Fruit fly (Drosophila melanogaster) whole organism, embryonic: ENCODE measurements around the gene Sur-8.

Source experiments
- CG12942 ChIP-seq: fragments of 200-800 bp; sonication (Bioruptor generic); optimal IDR thresholded peaks from 3 replicates; lab custom pipeline; 2016; ENCODE audit warnings: missing biosample characterization, missing genetic modification characterization
- CG14710 ChIP-seq: fragments of 200-800 bp; sonication (Bioruptor generic); optimal IDR thresholded peaks from 3 replicates; lab custom pipeline; 2019; ENCODE audit warnings: missing biosample characterization, mild to moderate bottlenecking, missing genetic modification characterization, moderate library complexity
- CG15479 ChIP-seq: fragments of 200-800 bp; sonication (Bioruptor generic); optimal IDR thresholded peaks from 3 replicates; lab custom pipeline; 2019; ENCODE audit warnings: missing biosample characterization, mild to moderate bottlenecking, missing genetic modification characterization, moderate library complexity
- CG8924 ChIP-seq: fragments of 200-800 bp; optimal IDR thresholded peaks from 3 replicates; lab custom pipeline; 2019; ENCODE audit warnings: missing biosample characterization, mild to moderate bottlenecking, missing genetic modification characterization, moderate library complexity
- Dip3 ChIP-seq: fragments of 200-800 bp; sonication (Bioruptor generic); optimal IDR thresholded peaks from 3 replicates; lab custom pipeline; 2016; ENCODE audit warnings: missing biosample characterization, missing genetic modification characterization
- ato ChIP-seq: fragments of 200-800 bp; sonication (Bioruptor generic); IDR thresholded peaks from 2 replicates; pipeline ENCODE4 v1.3.6; 2022; ENCODE audit warnings: missing biosample characterization, missing genetic modification characterization; ENCODE audit not compliant: partially characterized antibody
- emc ChIP-seq: fragments of 200-800 bp; sonication (Bioruptor generic); optimal IDR thresholded peaks from 2 replicates; lab custom pipeline; 2016; ENCODE audit warnings: missing biosample characterization, missing genetic modification characterization
- ham ChIP-seq: fragments of 200-800 bp; sonication (Bioruptor generic); IDR thresholded peaks from 2 replicates; pipeline ENCODE4 v1.3.6; 2022; ENCODE audit warnings: missing biosample characterization, missing genetic modification characterization
- insv ChIP-seq, 2 experiments: fragments of 200-800 bp; sonication (Bioruptor generic); optimal IDR thresholded peaks; 3 replicates each; lab custom pipeline; 2016 to 2018; ENCODE audit warnings: missing biosample characterization in 2 of 2, missing genetic modification characterization in 2 of 2
- pita ChIP-seq: fragments of 200-800 bp; sonication (Bioruptor generic); optimal IDR thresholded peaks from 2 replicates; lab custom pipeline; 2017; ENCODE audit warnings: missing biosample characterization, mild to moderate bottlenecking, missing genetic modification characterization
- seq ChIP-seq: fragments of 200-800 bp; sonication (Bioruptor generic); IDR thresholded peaks from 2 replicates; pipeline ENCODE4 v1.3.6; 2022; ENCODE audit warnings: missing biosample characterization, missing genetic modification characterization
- slbo ChIP-seq: fragments of 200-800 bp; sonication (Bioruptor generic); IDR thresholded peaks from 2 replicates; pipeline ENCODE4 v1.3.6; 2022; ENCODE audit warnings: missing biosample characterization, missing genetic modification characterization
- tap ChIP-seq: fragments of 200-800 bp; optimal IDR thresholded peaks from 3 replicates; lab custom pipeline; 2019; ENCODE audit warnings: missing biosample characterization, mild to moderate bottlenecking, missing genetic modification characterization, moderate library complexity
- twi ChIP-seq: fragments of 200-800 bp; optimal IDR thresholded peaks from 2 replicates; lab custom pipeline; 2019; ENCODE audit warnings: missing biosample characterization, mild to moderate bottlenecking, missing genetic modification characterization, moderate library complexity

dm6 chr3R:17403618-17404017, 1.3 kb upstream of the Sur-8 start, which contains the start of gene CG34280:
- TF ChIP-seq CG8924 (no peak), pita (GFP tag; lab: Kevin White, UChicago) (no peak), CG15479 (no peak), insv (GFP tag; optimal IDR thresholded peaks at IDR 0.05; lab: Kevin White, UChicago) (no peak), seq (GFP tag; lab: Robert Waterston, UW) (no peak), ham (GFP tag; lab: Robert Waterston, UW) (no peak), ato (GFP tag; lab: Robert Waterston, UW) (no peak), CG12942 (GFP tag; lab: Kevin White, UChicago) (no peak), slbo (GFP tag; lab: Robert Waterston, UW) (no peak), twi (tag; lab: Kevin White, UChicago) (no peak), CG14710 (tag; lab: Kevin White, UChicago) (no peak), emc (GFP tag; lab: Kevin White, UChicago) (no peak), Dip3 (GFP tag; lab: Kevin White, UChicago) (no peak), tap (no peak)
